Worm (Caenorhabditis elegans): ENCODE measurements around the gene Y116A8C.19.
"Not testable (repeated sequence)": the region's sequence is repeated elsewhere in the genome, so short reads cannot be mapped to it uniquely, and the experiment has no call there.

Y116A8C.19 gene

DNA sequence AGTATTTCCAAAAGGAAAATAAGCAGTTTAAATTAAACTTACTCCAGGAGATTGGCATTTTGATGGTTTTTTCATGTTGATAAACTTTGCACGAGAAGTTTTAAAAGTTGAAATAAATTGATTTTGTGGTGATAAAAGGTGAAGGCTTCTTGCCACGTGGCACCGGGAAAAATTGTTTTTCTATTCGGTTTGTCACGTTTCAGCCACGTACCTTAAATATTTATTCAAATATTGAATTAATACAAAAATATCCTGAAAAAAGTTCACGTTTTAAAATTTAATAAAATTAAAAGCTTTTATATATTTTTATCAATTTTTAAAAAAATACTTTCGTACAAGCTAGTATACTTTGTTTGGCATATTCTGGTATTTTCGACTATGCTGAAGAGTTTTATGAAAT lies 31.3 kb upstream of the Y116A8C.19 start, which contains the start of gene Y116A8C.24:
Gene Y116A8C.24 (minus strand): TSS at position 101 of the 400 bp plus-strand sequence.
- not testable (repeated sequence) for TF ChIP-seq nhr-19 (GFP tag; conservative IDR thresholded peaks at IDR 0.05); efl-3 (GFP tag; optimal IDR thresholded peaks at IDR 0.05); fkh-8 (tag; optimal IDR thresholded peaks at IDR 0.05)

DNA sequence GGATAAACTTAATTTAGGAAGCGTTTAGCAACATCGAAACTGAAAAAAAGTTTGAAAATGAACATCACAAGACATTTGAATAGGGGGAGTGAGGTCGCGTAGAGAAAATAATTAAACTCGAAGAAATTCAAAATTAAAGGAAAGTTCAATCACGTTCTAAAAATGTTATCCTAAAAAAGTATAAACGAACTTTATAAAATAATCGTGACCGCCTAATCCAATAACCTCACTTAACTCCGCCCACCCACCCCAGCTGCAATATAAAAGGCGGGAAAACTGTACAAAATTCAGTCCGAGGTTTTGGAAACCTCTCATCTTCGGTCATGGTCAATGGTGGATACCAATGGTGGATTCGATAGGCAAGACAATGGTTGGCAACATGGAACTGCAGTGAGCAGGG lies 25.5 kb upstream of the Y116A8C.19 start, which contains the start of gene Y116A8C.465:
Gene Y116A8C.465 (plus strand): TSS at position 301 of the 400 bp plus-strand sequence.
- TF ChIP-seq unc-30 (tag; optimal IDR thresholded peaks at IDR 0.05); aha-1 (tag; optimal IDR thresholded peaks at IDR 0.05); hpl-2 (GFP tag; optimal IDR thresholded peaks at IDR 0.05): not testable (repeated sequence)

ce11 chrIV:17063700-17064099 lies 24.3 kb upstream of the Y116A8C.19 start, which contains the start of gene Y116A8C.467:
Gene Y116A8C.467, minus strand, starts transcription at chrIV:17063800.
- not testable (repeated sequence) for TF ChIP-seq ceh-82, nhr-84, lsy-2 (tag; optimal IDR thresholded peaks at IDR 0.05)

DNA sequence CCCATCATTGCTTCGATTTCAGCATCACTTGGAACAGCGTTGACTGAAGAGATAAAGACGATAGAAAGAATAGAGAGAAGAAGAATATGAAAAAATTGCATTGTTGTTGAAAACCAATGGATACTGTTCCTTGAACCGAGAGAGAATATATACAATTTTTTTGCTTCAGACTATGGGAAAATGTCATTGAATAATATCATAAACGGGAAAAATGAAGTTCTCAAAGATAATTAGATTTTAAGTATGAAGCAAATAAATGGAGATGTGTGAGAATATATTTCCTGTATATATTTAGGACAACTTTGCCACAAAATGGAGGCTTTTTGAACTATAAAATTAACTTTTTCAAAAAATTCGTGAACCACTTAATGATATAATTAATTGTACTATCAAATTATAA lies 18.6 kb upstream of the Y116A8C.19 start, which contains the start of gene Y116A8C.44:
Gene Y116A8C.44 (minus strand): TSS at position 101 of the 400 bp plus-strand sequence.
- TF ChIP-seq lin-14 (GFP tag; optimal IDR thresholded peaks at IDR 0.05) = no peak
- no peak for TF ChIP-seq efl-1 (optimal IDR thresholded peaks at IDR 0.05)
- TF ChIP-seq efl-1 (GFP tag; optimal IDR thresholded peaks at IDR 0.05 in 1 of 2) = peak in 1 of 2 experiments; percentile 52

DNA sequence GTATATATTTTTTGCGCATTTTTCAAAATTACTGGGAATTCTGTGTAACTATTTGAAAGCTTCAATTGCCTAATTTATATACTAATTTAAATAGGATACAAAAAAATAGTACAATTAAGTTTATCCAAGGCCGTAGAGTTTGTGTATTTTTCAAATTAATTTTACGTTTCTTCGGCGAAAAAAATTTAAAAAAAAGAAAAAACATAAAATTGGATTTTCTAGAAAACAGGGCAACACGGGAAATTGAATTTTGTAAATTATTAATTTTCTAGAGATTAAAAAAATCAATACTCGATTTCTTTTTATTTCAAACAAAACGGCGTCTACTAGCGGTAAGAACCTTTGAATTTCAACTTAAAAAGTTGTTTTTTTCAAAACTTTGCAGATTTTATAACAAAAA lies 13.8 kb upstream of the Y116A8C.19 start, which contains the start of gene Y116A8C.23:
Gene Y116A8C.23 (plus strand): TSS at position 301 of the 400 bp plus-strand sequence.
- TF ChIP-seq hpl-2 (GFP tag; optimal IDR thresholded peaks at IDR 0.05) (no peak), dsc-1 (tag; optimal IDR thresholded peaks at IDR 0.05) (no peak), elt-3 (tag; optimal IDR thresholded peaks at IDR 0.05) (no peak), fkh-4 (tag; optimal IDR thresholded peaks at IDR 0.05; ENCODE audit: borderline replicate concordance) (no peak), egl-13 (tag; optimal IDR thresholded peaks at IDR 0.05) (no peak), nhr-19 (GFP tag; conservative IDR thresholded peaks at IDR 0.05) (no peak), nhr-77 (tag; optimal IDR thresholded peaks at IDR 0.05) (no peak), nhr-11 (tag; optimal IDR thresholded peaks at IDR 0.05) (no peak), C34B4.2 (tag; optimal IDR thresholded peaks at IDR 0.05) (no peak)

DNA sequence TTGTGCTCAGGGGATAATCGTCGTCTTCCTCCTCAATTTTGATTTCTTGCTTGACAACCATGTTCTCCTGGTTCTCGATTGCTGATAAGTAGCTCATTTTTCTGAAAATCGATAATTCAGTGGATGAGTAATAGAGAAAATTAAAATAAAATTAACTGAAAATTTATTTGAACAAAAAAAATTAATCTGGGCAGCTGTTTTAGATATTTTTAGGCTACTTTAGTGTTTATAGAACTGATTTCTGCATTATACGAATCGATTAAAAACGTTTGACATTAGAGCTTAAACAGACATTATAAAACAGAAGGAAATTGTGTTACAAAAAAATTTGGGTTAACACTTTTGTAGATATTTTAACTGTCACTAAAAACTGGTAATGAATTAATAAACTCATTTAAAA lies 8.8 kb upstream of the Y116A8C.19 start, which contains the start of gene athp-3:
Gene athp-3 (minus strand): TSS at position 101 of the 400 bp plus-strand sequence.
- TF ChIP-seq unc-62 (GFP tag; optimal IDR thresholded peaks at IDR 0.05) (no peak), blmp-1 (tag; optimal IDR thresholded peaks at IDR 0.05) (no peak), pax-3 (tag; optimal IDR thresholded peaks at IDR 0.05) (no peak), nhr-28 (tag; optimal IDR thresholded peaks at IDR 0.05) (no peak), isw-1 (GFP tag; IDR thresholded peaks at IDR 0.05) (no peak), nhr-19 (GFP tag; conservative IDR thresholded peaks at IDR 0.05) (no peak), nhr-12 (tag; optimal IDR thresholded peaks at IDR 0.05) (no peak), nhr-85 (tag) (no peak), unc-30 (tag; optimal IDR thresholded peaks at IDR 0.05) (no peak)

- no peak for TF ChIP-seq fos-1 (tag; optimal IDR thresholded peaks at IDR 0.05)
- no peak for TF ChIP-seq dsc-1 (tag; optimal IDR thresholded peaks at IDR 0.05)
- no peak for TF ChIP-seq alr-1 (tag; optimal IDR thresholded peaks at IDR 0.05; ENCODE audit: borderline replicate concordance)
- no peak for TF ChIP-seq ceh-8 (GFP tag; optimal IDR thresholded peaks at IDR 0.05)
- TF ChIP-seq snpc-4 (tag; optimal IDR thresholded peaks at IDR 0.05) = no peak
- TF ChIP-seq nhr-71 (tag; optimal IDR thresholded peaks at IDR 0.05) = no peak
- TF ChIP-seq unc-86 (tag; optimal IDR thresholded peaks at IDR 0.05) = no peak
- no peak for TF ChIP-seq pag-3 (tag; optimal IDR thresholded peaks at IDR 0.05; ENCODE audit: borderline replicate concordance, insufficient read depth)
- no peak for TF ChIP-seq nhr-90 (tag; optimal IDR thresholded peaks at IDR 0.05; ENCODE audit: poor library complexity)
- TF ChIP-seq tbx-2 (tag; optimal IDR thresholded peaks at IDR 0.05) = no peak
- TF ChIP-seq fkh-10 (GFP tag; optimal IDR thresholded peaks at IDR 0.05) = no peak
- no peak for TF ChIP-seq nhr-11 (tag; optimal IDR thresholded peaks at IDR 0.05)
- TF ChIP-seq C16A3.4 (tag; optimal IDR thresholded peaks at IDR 0.05) = no peak
- no peak for TF ChIP-seq ceh-88 (GFP tag; IDR thresholded peaks at IDR 0.05)
- TF ChIP-seq ets-5 (GFP tag; IDR thresholded peaks at IDR 0.05) = no peak
These were observed 6.2 kb upstream of the Y116A8C.19 start, which contains the start of gene clec-195 for ce11 chrIV:17045691-17046090. Gene clec-195, minus strand, starts transcription at chrIV:17045791.
